Fruit fly (Drosophila melanogaster) ovary, adult (tissue): ENCODE data around the gene JMJD4.

Experiments used
- CG17801 ChIP-seq: fragments of 200-800 bp; optimal IDR thresholded peaks from 2 replicates; lab custom pipeline; 2019; ENCODE audit warnings: missing biosample characterization, mild to moderate bottlenecking, missing genetic modification characterization, moderate library complexity; ENCODE audit not compliant: partially characterized antibody

Gene JMJD4

DNA sequence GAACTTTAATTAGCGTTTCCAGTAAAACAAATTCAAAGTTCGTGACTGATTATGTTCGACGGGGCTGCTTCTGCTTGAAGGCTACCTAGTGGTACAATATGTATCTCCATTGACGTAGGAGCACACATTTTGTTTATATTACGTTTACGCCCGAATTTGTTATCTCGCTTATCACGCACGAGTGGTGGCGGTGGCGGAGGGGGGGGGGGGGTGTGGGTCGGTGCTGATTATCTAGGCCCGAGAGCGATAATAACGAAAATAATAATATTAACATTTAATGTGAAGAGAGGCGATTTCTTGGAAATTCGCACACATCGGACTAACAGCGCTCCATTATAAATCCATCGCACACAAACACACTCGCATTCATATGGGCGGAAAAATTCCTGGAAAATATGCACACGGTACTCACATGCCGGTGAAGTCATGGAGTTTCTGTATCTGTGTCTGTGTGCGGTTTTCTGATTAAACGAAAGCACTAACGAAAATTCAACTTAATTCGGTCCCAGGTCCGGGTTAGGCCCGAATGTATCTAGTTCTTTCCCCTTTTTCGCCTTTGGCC, 11.5 kb downstream of the JMJD4 start:
- TF ChIP-seq CG17801 (GFP tag; lab: Kevin White, UChicago) = no peak

DNA sequence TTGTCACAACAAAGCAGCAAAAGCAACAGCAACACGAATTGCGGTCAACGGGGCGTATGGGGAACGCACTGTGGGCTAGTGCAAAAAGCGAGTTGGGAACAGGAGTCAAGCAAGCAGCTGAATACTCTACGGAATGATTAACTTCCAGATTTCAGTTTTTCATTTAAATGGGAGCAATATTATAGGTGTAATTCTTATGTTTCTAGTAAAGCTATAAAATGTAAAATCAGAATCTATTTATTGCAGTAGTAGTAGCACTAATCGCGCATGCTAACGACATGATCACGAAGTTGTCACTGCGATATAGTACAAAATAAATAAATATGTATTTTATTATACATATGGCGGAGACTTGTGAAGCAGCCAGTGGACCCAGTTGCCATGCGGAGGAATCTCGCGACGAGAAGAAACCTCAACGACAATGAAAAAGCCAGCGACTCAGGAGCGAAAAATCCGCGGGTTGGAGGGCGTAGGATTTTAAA, 12.4 kb downstream of the JMJD4 start:
- TF ChIP-seq CG17801 (GFP tag; lab: Kevin White, UChicago) = no peak

DNA sequence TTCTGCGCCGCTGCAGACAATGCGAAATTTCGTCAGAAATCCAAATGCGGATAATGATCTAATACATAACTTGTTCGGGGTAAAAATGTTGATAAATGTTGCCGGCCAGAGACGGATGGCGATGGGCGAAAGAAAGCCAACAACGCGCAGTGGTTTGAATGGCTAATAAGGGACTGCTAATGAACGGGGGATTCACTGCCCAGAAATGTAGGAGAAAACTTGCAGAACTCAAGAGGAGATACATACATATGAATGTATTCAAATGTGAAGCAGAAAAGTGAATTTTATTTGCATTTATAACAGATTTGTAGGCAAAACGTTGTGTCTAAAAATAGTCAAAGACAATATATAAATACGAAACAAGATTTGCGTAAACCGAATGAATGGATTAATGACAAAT, 13.2 kb downstream of the JMJD4 start:
- TF ChIP-seq CG17801 (GFP tag; lab: Kevin White, UChicago) = no peak

DNA sequence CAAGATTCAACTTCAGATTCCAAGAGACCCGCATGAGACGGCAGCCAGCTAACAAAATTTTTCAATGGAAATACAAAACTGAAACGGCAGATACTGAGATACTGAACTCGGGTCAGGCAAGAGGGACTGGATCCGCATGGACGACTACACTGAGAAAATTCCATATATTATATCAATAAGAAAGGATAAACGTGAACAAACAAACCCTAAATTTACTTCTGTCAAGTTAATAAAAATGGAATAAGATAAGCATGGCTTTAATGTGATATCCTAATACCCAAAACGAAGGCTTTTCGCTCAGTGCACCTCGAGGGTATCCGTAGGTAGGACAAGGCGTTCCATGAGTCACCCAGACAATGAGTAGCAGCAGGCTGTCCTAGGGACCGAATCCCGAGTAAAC, 13.8 kb downstream of the JMJD4 start:
- TF ChIP-seq CG17801 (GFP tag; lab: Kevin White, UChicago) = no peak

DNA sequence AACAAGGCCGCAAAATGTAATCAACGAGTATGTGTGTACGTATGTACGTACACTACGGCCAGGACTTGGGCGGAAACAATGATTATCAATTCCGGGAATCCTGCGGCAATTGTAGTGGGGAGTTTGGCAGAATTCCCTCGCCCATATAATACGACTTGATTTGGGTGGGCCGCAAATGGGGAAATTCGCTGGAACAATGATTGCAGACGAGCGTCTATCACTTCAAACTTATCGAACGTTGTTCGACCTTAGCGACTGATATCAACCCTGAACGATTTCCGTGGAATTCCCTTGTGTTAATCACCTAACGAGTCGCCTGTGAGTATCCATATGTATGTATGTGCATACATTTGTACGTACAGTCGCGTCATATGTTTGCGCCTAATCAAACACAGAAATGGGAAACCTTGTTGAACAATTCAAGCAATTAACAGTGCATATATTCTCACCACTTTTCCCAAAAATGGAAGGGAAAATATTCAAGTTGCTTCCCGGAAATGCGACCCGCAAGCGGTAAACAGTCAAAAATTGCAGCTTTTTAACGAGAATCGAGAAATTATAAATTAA, 14.7 kb downstream of the JMJD4 start:
- no peak for TF ChIP-seq CG17801 (GFP tag; lab: Kevin White, UChicago)

DNA sequence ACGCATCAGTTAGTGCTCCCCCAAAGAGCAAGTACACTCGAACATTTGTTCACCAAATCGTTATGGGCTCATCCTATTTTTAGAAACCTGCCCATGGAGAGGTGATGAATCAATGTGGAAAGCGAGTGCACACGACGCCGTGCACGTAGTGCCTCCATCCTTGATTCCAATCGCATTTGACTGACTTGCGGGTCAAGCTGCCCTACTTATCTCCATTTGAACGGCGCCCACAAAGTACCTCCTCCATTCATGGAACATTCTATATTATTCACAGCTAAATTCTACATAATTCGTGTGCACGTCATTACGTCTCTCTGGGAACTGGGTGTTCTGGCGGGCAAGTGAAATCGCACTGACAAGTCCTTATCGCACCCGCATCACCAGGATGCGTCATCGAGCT, 15.9 kb downstream of the JMJD4 start:
- TF ChIP-seq CG17801 (GFP tag; lab: Kevin White, UChicago) = no peak

DNA sequence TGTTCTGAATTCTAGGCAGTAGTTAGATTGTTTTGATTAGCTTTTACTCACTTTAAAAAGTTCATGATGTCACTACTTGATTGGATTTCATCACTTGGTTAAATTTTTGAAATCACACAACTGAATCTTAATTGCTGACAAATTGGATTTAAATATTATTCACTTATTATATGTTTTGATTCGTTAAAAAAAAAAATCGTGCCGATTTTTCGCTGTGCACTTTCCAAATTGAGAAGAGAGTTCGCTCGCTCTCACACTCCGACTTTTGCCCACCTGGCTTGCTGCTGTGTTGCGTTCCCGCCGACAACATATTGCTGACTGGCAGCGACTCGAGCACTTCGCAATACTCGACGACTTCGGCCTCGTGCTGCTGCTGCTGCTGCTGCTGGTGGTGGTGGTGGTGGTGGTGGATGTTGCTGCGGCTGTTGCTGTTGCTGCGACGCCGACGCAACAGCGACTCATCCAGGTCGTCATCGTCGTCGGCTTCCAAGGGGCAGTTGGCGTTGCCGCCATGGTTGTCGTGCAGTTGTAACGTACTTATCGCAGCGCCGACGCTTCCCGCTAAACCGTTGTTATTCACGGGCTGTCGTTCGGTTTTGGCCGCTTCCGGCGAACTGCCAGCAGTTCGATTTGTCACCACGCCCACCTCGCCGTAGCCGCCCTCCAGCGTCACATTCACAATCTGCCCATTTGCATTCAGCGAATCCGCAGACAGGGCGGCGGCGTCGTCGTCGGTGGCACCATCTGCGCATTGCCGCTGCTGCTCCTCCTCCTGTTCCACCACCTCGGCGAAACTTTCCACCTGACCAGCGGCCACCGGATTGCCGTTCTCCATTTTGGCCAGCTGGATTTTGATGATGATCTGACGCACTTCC, 17.4 kb downstream of the JMJD4 start:
- no peak for TF ChIP-seq CG17801 (GFP tag; lab: Kevin White, UChicago)

DNA sequence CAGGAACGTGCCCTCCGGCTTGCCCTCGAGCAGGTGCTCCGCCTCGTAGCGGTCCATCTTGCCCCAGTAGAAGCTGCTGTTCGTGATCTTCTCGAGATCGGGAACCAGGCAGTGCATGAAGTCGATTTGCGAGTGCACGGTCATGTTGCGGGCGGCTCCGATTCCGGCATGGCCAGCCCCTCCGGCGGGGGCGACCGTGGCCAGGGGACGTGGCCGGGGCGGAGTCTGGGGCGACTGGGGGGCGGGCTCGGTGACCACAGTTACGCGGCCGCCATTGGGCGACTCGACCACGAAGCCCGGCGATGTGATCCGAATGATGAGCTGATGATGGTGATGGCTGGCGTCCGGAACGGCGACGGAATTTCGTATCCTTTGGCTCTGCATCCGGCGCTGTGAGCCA, 18.5 kb downstream of the JMJD4 start:
- TF ChIP-seq CG17801 (GFP tag; lab: Kevin White, UChicago) = no peak

DNA sequence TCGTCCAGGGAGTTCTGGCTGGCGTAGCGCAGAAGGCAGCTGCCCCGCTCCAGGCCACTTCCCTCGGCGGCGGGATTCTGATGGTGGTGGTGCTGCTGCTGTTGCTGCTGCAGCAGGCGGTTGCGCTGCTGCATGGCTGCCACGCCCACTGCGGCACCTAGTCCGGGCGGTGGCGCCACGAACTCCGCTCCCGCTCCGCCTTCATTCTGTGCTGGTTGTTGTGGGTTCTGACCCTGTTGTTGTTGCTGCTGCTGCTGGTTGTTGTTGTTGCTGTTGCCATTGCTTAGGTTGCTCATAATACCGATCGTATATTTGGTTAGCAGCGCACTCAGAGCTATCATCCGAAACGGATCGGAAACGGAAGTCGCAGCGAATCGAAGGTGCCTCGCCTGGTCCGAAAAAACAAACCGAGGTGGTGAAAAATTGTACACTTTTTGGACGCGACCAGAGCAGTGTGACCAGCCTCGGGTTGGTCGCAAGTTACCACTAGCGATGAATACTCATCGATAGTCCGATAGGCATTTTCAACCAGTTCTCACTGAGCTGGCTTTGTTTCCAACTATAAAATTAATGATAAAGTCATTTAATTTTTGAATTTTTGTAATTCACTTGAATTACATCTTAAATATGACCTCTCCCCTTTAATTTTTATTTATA, 21.4 kb downstream of the JMJD4 start, which contains the start of gene kel:
Gene kel, minus strand, starts transcription at position 493 of the 657 bp plus-strand sequence.
- TF ChIP-seq CG17801 (GFP tag; lab: Kevin White, UChicago) = peak; percentile 63

DNA sequence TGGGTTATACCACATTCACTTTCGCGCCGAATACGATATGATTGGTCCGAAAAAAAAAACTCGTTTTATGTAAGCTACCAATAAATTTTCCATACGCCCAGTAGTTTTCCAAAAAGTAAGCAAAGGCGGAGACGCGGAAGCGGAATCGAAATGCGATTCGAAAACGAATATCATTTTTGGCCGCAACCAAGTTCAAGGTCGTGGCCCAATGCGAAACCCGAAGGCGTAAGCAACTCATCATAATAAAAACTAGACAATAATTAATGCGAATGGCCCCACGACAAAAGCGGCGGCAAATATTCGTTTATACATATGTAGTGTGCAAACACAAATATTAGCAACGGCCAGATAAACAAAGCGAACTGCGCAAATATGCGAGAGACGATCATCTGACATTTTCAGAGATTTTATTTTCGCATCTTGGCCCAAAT, 22.6 kb downstream of the JMJD4 start:
- no peak for TF ChIP-seq CG17801 (GFP tag; lab: Kevin White, UChicago)

DNA sequence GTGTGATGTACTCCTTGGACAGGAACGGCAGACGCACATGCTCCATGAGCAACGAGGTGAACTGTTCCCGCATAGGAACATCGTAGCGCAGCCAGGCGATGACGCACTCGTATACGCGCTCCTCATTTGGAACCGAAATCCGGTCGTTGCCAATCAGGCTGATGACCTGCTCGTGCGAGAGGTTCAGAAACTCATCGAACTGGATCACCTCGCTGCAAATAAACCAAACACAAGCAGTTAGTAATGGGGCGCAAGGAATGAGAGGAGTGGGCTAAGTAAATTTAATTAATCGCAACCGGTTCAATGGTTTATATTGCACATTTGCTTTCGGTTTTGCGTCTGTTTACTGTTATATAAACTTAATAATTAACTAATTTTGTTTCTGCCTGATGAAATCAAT, 24.5 kb downstream of the JMJD4 start:
- TF ChIP-seq CG17801 (GFP tag; lab: Kevin White, UChicago) = no peak

DNA sequence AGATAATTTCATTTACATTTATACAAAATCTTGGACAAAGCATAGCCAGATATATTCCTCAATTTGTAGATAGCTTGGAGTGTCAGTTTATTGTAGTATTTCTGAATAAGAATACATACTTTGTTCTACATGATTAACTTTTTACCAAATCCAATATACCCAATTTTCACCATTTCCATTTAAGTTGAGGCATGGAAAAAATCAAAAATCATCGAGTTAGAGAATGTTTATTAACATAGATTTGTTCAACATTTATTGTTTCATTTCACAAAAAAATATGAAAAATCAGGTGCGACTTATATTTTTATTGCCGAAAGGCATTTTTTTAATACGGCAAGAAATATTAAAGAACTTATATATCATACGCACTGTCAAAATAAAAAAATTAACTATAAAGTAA, 33.4 kb downstream of the JMJD4 start, which contains the start of gene Grl36b:
Gene Grl36b, minus strand, starts transcription at position 101 of the 400 bp plus-strand sequence.
- TF ChIP-seq CG17801 (GFP tag; lab: Kevin White, UChicago) = no peak

DNA sequence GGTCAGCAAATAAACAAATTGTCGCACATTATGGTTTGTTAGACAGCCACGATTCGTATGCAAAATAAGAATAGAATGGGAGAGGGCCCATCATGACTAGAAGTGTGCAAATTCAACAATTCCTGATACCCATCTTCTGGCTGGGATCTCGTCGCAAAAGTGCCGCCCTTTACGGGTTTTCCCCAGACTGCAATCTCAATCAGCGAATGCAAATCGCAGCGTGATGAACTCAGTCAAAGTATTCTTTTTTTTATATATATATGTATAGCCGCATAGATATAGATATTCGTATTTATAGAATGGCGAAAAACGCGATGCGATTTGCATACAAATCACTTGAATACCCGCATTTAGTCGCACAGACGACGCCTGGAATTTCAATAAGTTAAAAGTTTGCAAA, 36.2 kb downstream of the JMJD4 start:
- TF ChIP-seq CG17801 (GFP tag; lab: Kevin White, UChicago) = no peak

DNA sequence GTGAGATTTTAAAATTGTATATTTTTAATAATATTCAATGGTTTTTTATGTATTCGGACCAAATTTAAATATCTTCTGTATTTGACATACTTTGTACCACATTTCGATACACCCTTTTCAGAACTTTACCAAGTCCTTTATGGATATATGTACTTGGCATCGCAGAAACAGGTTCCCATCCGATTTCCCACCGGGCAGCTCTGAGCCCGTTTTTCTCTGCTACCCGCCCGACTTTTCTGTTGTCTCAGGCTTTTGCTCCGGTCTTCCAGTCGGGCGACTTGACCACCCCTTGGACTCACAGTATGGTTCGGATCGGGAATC, 36.9 kb downstream of the JMJD4 start:
- no peak for TF ChIP-seq CG17801 (GFP tag; lab: Kevin White, UChicago)
